Fruit fly (Drosophila melanogaster): Measurements from ENCODE around the gene CG7650.

DNA sequence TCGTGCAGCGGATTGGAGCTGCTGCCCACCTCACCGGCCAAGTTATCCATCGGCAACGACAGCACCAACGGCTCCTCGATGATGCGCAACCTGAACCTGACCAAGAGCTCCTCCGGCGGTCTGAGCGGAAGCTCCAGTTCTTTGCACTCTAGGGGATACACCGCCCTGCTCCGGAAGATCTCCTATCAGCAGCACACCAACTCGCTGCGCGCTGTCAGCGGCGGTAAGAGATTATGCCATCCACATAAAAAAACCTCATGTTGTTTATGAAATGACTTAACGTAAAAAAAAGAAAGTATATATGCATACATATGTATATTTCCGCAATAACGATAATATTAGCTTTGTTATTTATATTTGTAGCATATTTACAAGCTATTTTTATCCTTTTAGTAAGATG is 41.4 kb downstream of the CG7650 start:
- TF ChIP-seq CG8478 (optimal IDR thresholded peaks at IDR 0.05) (no peak), CTCF (optimal IDR thresholded peaks at IDR 0.05) (no peak)
